Worm (Caenorhabditis elegans) whole organism, young adult: ENCODE data around the gene R07E5.15.
A peak's percentile ranks its signal among the peaks of the same experiment; 100 is the strongest.

ENCODE experiments used
- C06A6.2 ChIP-seq: fragments of 200-800 bp; sonication (Bioruptor generic); conservative IDR thresholded peaks from 2 replicates; pipeline ENCODE4 v1.3.6; 2022; ENCODE audit warnings: missing genetic modification characterization, missing compliant biosample characterization
- F37B4.10 ChIP-seq: fragments of 200-800 bp; sonication (Bioruptor generic); IDR thresholded peaks from 2 replicates; pipeline ENCODE4 v1.3.6; 2022; ENCODE audit warnings: missing genetic modification characterization, missing compliant biosample characterization
- him-1 ChIP-seq: sonication (generic microtip); optimal IDR thresholded peaks from 2 replicates; lab custom pipeline; 2016; ENCODE audit warnings: missing genotype, missing genetic modification reagents, missing genetic modification characterization, missing compliant biosample characterization
- lag-1 ChIP-seq: fragments of 200-800 bp; sonication (Bioruptor generic); IDR thresholded peaks from 2 replicates; pipeline ENCODE4 v1.3.6; 2022; ENCODE audit warnings: missing genetic modification reagents, missing genetic modification characterization, missing compliant biosample characterization
- lsl-1 ChIP-seq: fragments of 200-800 bp; sonication (Bioruptor generic); optimal IDR thresholded peaks from 2 replicates; lab custom pipeline; 2018; ENCODE audit warnings: mild to moderate bottlenecking, missing genetic modification characterization, moderate library complexity, missing compliant biosample characterization
- madf-10 ChIP-seq: sonication (generic microtip); optimal IDR thresholded peaks from 2 replicates; lab custom pipeline; 2016; ENCODE audit warnings: mild to moderate bottlenecking, missing genetic modification characterization, missing compliant biosample characterization
- snpc-4 ChIP-seq, 5 experiments: fragments of 150-350 bp in 1 of 5; sonication (generic microtip) in 4 of 5; optimal IDR thresholded peaks; 2 replicates each; lab custom pipeline; 2014 to 2018; ENCODE audit warnings: missing genetic modification characterization in 5 of 5, missing biosample characterization in 3 of 5, antibody characterized with exemption in 2 of 5, mild to moderate bottlenecking in 2 of 5, missing compliant biosample characterization in 2 of 5, missing genotype in 2 of 5, moderate library complexity in 2 of 5, missing genetic modification reagents in 1 of 5

- TF ChIP-seq C06A6.2 (GFP tag; lab: Robert Waterston, UW) = no peak
- TF ChIP-seq lsl-1 (GFP tag; lab: Kevin White, UChicago) = peak; percentile 97
- no peak for TF ChIP-seq lag-1 (GFP tag; lab: Robert Waterston, UW)
- TF ChIP-seq madf-10 = no peak
- TF ChIP-seq snpc-4 (GFP tag; optimal IDR thresholded peaks at IDR 0.05; lab: Kevin White, UChicago) = peak; percentile 14
- TF ChIP-seq snpc-4 (tag; optimal IDR thresholded peaks at IDR 0.05; lab: Kevin White, UChicago) = peak in 2 of 4 experiments; percentile 14 to 34
- no peak for TF ChIP-seq F37B4.10 (GFP tag; lab: Robert Waterston, UW)
- TF ChIP-seq him-1 (tag; lab: Kevin White, UChicago) = peak; percentile 86
These were observed 33.1 kb downstream of the R07E5.15 start, which contains the start of gene C28A5.1 for ce11 chrIII:4434294-4434781.
